Fruit fly (Drosophila melanogaster) whole organism, wandering third instar larva: ENCODE data around the gene AP-1-2beta.

ENCODE experiments used
- Abd-B ChIP-seq: fragments of >200 bp; optimal IDR thresholded peaks from 2 replicates; lab custom pipeline; 2017; ENCODE audit warnings: missing biosample characterization, missing genetic modification characterization
- CG9705 ChIP-seq: fragments of 200-800 bp; sonication (Bioruptor generic); optimal IDR thresholded peaks from 2 replicates; lab custom pipeline; 2018; ENCODE audit warnings: missing biosample characterization, mild to moderate bottlenecking, missing genetic modification characterization
- Dfd ChIP-seq: fragments of >200 bp; optimal IDR thresholded peaks from 2 replicates; lab custom pipeline; 2017; ENCODE audit warnings: missing biosample characterization, missing genetic modification characterization
- GATAd ChIP-seq: sonication (Bioruptor generic); optimal IDR thresholded peaks from 2 replicates; lab custom pipeline; 2016; ENCODE audit warnings: missing biosample characterization, missing genetic modification characterization
- HLH106 ChIP-seq: fragments of 200-800 bp; optimal IDR thresholded peaks from 3 replicates; lab custom pipeline; 2019; ENCODE audit warnings: missing biosample characterization, mild to moderate bottlenecking, missing genetic modification characterization, moderate library complexity
- Hnf4 ChIP-seq: fragments of 200-800 bp; sonication (Bioruptor generic); optimal IDR thresholded peaks from 2 replicates; lab custom pipeline; 2016; ENCODE audit warnings: missing biosample characterization, mild to moderate bottlenecking, missing genetic modification characterization
- Hr78 ChIP-seq: fragments of >200 bp; optimal IDR thresholded peaks from 2 replicates; lab custom pipeline; 2017; ENCODE audit warnings: missing biosample characterization, missing genetic modification characterization
- Jra ChIP-seq: sonication (Bioruptor generic); optimal IDR thresholded peaks from 2 replicates; lab custom pipeline; 2016; ENCODE audit warnings: missing biosample characterization, missing genetic modification characterization
- Myc ChIP-seq: fragments of >200 bp; optimal IDR thresholded peaks from 2 replicates; lab custom pipeline; 2017
- N ChIP-seq: fragments of >200 bp; optimal IDR thresholded peaks from 2 replicates; lab custom pipeline; 2018; ENCODE audit warnings: missing biosample characterization, missing external identifiers, missing genetic modification characterization
- OdsH ChIP-seq: fragments of 200-800 bp; sonication (Bioruptor generic); optimal IDR thresholded peaks from 2 replicates; lab custom pipeline; 2016; ENCODE audit warnings: missing biosample characterization, mild to moderate bottlenecking, missing genetic modification characterization
- Vsx2 ChIP-seq: fragments of 200-300, 225-300 bp; sonication (Bioruptor generic); optimal IDR thresholded peaks from 2 replicates; lab custom pipeline; 2018; ENCODE audit warnings: missing biosample characterization, missing genetic modification characterization; ENCODE audit not compliant: partially characterized antibody
- brk ChIP-seq: fragments of 200-800 bp; sonication (Bioruptor generic); optimal IDR thresholded peaks from 2 replicates; lab custom pipeline; 2016; ENCODE audit warnings: missing biosample characterization, mild to moderate bottlenecking, missing genetic modification characterization
- dl ChIP-seq, 2 experiments: fragments of 175-275, 200-275 bp in 1 of 2; fragments of 200-275 bp in 1 of 2; sonication (Bioruptor generic); optimal IDR thresholded peaks; lab custom pipeline; 2018; ENCODE audit warnings: mild to moderate bottlenecking in 2 of 2, missing biosample characterization in 2 of 2, missing genetic modification characterization in 2 of 2, moderate library complexity in 2 of 2; ENCODE audit not compliant: partially characterized antibody in 2 of 2, insufficient read depth in 1 of 2
- dmrt93B ChIP-seq: fragments of 200-800 bp; sonication (Bioruptor generic); optimal IDR thresholded peaks from 2 replicates; lab custom pipeline; 2018; ENCODE audit warnings: missing biosample characterization, mild to moderate bottlenecking, missing genetic modification characterization
- dsf ChIP-seq: sonication (Bioruptor generic); optimal IDR thresholded peaks from 2 replicates; lab custom pipeline; 2016; ENCODE audit warnings: missing biosample characterization, missing genetic modification characterization, borderline replicate concordance
- fru ChIP-seq: fragments of 200-800 bp; sonication (Bioruptor generic); optimal IDR thresholded peaks from 3 replicates; lab custom pipeline; 2016; ENCODE audit warnings: missing biosample characterization, mild to moderate bottlenecking, missing genetic modification characterization
- h ChIP-seq: fragments of 200-800 bp; sonication (Bioruptor generic); optimal IDR thresholded peaks from 3 replicates; lab custom pipeline; 2016; ENCODE audit warnings: missing biosample characterization, mild to moderate bottlenecking, missing genetic modification characterization
- jim ChIP-seq: fragments of 175-275, 200-325 bp; sonication (Bioruptor generic); optimal IDR thresholded peaks from 2 replicates; lab custom pipeline; 2016; ENCODE audit warnings: missing biosample characterization, mild to moderate bottlenecking, missing genetic modification characterization
- lola ChIP-seq: fragments of >200 bp; optimal IDR thresholded peaks from 2 replicates; lab custom pipeline; 2017; ENCODE audit warnings: missing biosample characterization, missing genetic modification characterization
- pan ChIP-seq: fragments of >200 bp; optimal IDR thresholded peaks from 2 replicates; lab custom pipeline; 2017
- psq ChIP-seq: fragments of 200-800 bp; sonication (Bioruptor generic); optimal IDR thresholded peaks from 3 replicates; lab custom pipeline; 2017; ENCODE audit warnings: missing biosample characterization, mild to moderate bottlenecking, missing genetic modification characterization, moderate library complexity
- sage ChIP-seq: fragments of 200-800 bp; sonication (Bioruptor generic); optimal IDR thresholded peaks from 2 replicates; lab custom pipeline; 2016; ENCODE audit warnings: missing biosample characterization, mild to moderate bottlenecking, missing genetic modification characterization
- sv ChIP-seq: fragments of 200-800 bp; sonication (Bioruptor generic); optimal IDR thresholded peaks from 3 replicates; lab custom pipeline; 2016; ENCODE audit warnings: missing biosample characterization, missing genetic modification characterization
- tai ChIP-seq: sonication (Bioruptor generic); optimal IDR thresholded peaks from 2 replicates; lab custom pipeline; 2016; ENCODE audit warnings: missing biosample characterization, missing genetic modification characterization
- usp ChIP-seq: fragments of >200 bp; optimal IDR thresholded peaks from 2 replicates; lab custom pipeline; 2017; ENCODE audit warnings: missing biosample characterization, missing genetic modification characterization
- woc ChIP-seq: sonication (Bioruptor generic); optimal IDR thresholded peaks from 2 replicates; lab custom pipeline; 2016; ENCODE audit warnings: missing biosample characterization, mild to moderate bottlenecking, missing genetic modification characterization

AP-1-2beta gene

dm6 chrX:19772002-19772622 is 41.3 kb downstream of the AP-1-2beta start:
- TF ChIP-seq tai (GFP tag; lab: Kevin White, UChicago): no peak
- no peak for TF ChIP-seq N (GFP tag; lab: Kevin White, UChicago)
- TF ChIP-seq pan (lab: Kevin White, UChicago): no peak
- TF ChIP-seq lola: no peak
- TF ChIP-seq Abd-B (GFP tag; lab: Kevin White, UChicago): no peak
- no peak for TF ChIP-seq CG9705 (GFP tag; lab: Kevin White, UChicago)
- TF ChIP-seq Myc (lab: Kevin White, UChicago): no peak
- no peak for TF ChIP-seq sage (GFP tag; lab: Kevin White, UChicago)
- TF ChIP-seq dsf (GFP tag; lab: Kevin White, UChicago): no peak
- no peak for TF ChIP-seq Hnf4 (GFP tag; lab: Kevin White, UChicago)
- no peak for TF ChIP-seq dmrt93B (GFP tag; lab: Kevin White, UChicago)
- no peak for TF ChIP-seq fru (GFP tag; lab: Kevin White, UChicago)
- no peak for TF ChIP-seq GATAd
- no peak for TF ChIP-seq HLH106 (tag; lab: Kevin White, UChicago)
- no peak for TF ChIP-seq OdsH (GFP tag; lab: Kevin White, UChicago)
- no peak for TF ChIP-seq Dfd (GFP tag; lab: Kevin White, UChicago)
- TF ChIP-seq jim (GFP tag; lab: Kevin White, UChicago): no peak
- no peak for TF ChIP-seq Jra (GFP tag; lab: Kevin White, UChicago)
- TF ChIP-seq Hr78 (GFP tag; lab: Kevin White, UChicago): no peak
- TF ChIP-seq usp: no peak

- TF ChIP-seq Vsx2 (GFP tag; lab: Kevin White, UChicago) (peak; percentile 14), Dfd (GFP tag; lab: Kevin White, UChicago) (peak; percentile 47), brk (GFP tag; lab: Kevin White, UChicago) (peak; percentile 35), tai (GFP tag; lab: Kevin White, UChicago) (no peak), sv (GFP tag; lab: Kevin White, UChicago) (no peak), dl (GFP tag; optimal IDR thresholded peaks at IDR 0.05; lab: Kevin White, UChicago; ENCODE audit: insufficient read depth in 1 of 2, partially characterized antibody in 2 of 2) (peak in 1 of 2 experiments; percentile 6), psq (GFP tag; lab: Kevin White, UChicago) (peak; percentile 99)
Measured at dm6 chrX:19773734-19774702, 43.2 kb downstream of the AP-1-2beta start.

dm6 chrX:19775055-19775645 is 44.3 kb downstream of the AP-1-2beta start:
- TF ChIP-seq h (GFP tag; lab: Kevin White, UChicago) (no peak), psq (GFP tag; lab: Kevin White, UChicago) (peak; percentile 86)

dm6 chrX:19781861-19782260 is 51.1 kb downstream of the AP-1-2beta start:
- TF ChIP-seq Dfd (GFP tag; lab: Kevin White, UChicago) (peak; percentile 90), woc (GFP tag; lab: Kevin White, UChicago) (no peak)
- TF ChIP-seq, all 38 proteins: peak for 1

- TF ChIP-seq psq (GFP tag; lab: Kevin White, UChicago) (peak; percentile 93), Jra (GFP tag; lab: Kevin White, UChicago) (no peak)
Measured at dm6 chrX:19782736-19783325, 52.0 kb downstream of the AP-1-2beta start.
